Worm (Caenorhabditis elegans) whole organism, L1 larva: ENCODE results near the gene C16C10.8.
A peak's percentile ranks its signal among the peaks of the same experiment; 100 is the strongest.

Source experiments
- C04F5.9 ChIP-seq: sonication (generic microtip); optimal IDR thresholded peaks from 2 replicates; lab custom pipeline; 2016; ENCODE audit warnings: missing genetic modification characterization, missing compliant biosample characterization
- Y116A8C.19 ChIP-seq: sonication (generic microtip); optimal IDR thresholded peaks from 2 replicates; lab custom pipeline; 2016; ENCODE audit warnings: missing compliant biosample characterization, missing genetic modification characterization, borderline replicate concordance
- aly-2 ChIP-seq: fragments of 150-350 bp; optimal IDR thresholded peaks from 2 replicates; lab custom pipeline; 2014; ENCODE audit warnings: missing biosample characterization, missing genetic modification characterization
- ama-1 ChIP-seq: fragments of 150-350 bp; optimal IDR thresholded peaks from 2 replicates; lab custom pipeline; 2014
- blmp-1 ChIP-seq: fragments of 150-350 bp; optimal IDR thresholded peaks from 2 replicates; lab custom pipeline; 2014; ENCODE audit warnings: missing biosample characterization, missing genetic modification characterization
- ceh-63 ChIP-seq: fragments of 200-800 bp; sonication (Bioruptor generic); optimal IDR thresholded peaks from 2 replicates; lab custom pipeline; 2018; ENCODE audit warnings: mild to moderate bottlenecking, missing genetic modification characterization, missing compliant biosample characterization
- ceh-8 ChIP-seq: fragments of 200-800 bp; sonication (Bioruptor generic); optimal IDR thresholded peaks from 2 replicates; lab custom pipeline; 2018; ENCODE audit warnings: mild to moderate bottlenecking, missing genetic modification characterization, moderate library complexity, missing compliant biosample characterization
- dsc-1 ChIP-seq: sonication (generic microtip); optimal IDR thresholded peaks from 2 replicates; lab custom pipeline; 2016; ENCODE audit warnings: mild to moderate bottlenecking, missing genetic modification characterization, missing compliant biosample characterization
- efl-1 ChIP-seq, 4 experiments: fragments of 150-350 bp; optimal IDR thresholded peaks in 3 of 4; peaks in 1 of 4; 1 replicate in 1 of 4; 2 replicates in 3 of 4; lab custom pipeline; 2014; ENCODE audit warnings: missing biosample characterization in 2 of 4, missing genetic modification characterization in 2 of 4, missing genetic modification reagents in 2 of 4
- efl-3 ChIP-seq: fragments of 200-800 bp; sonication (Bioruptor generic); optimal IDR thresholded peaks from 2 replicates; lab custom pipeline; 2018; ENCODE audit warnings: mild to moderate bottlenecking, missing genetic modification characterization, missing compliant biosample characterization
- egl-27 ChIP-seq, 2 experiments: fragments of 150-350 bp in 1 of 2; sonication (generic microtip); optimal IDR thresholded peaks; 3 replicates each; lab custom pipeline; 2017 to 2018; ENCODE audit warnings: missing biosample characterization in 2 of 2, missing genetic modification characterization in 2 of 2, missing genetic modification reagents in 2 of 2
- elt-3 ChIP-seq, 6 experiments: fragments of 150-350 bp in 1 of 6; sonication (generic microtip); optimal IDR thresholded peaks; 2 replicates each; lab custom pipeline; 2017 to 2018; ENCODE audit warnings: missing biosample characterization in 6 of 6, missing genetic modification characterization in 6 of 6, inconsistent platforms in 1 of 6
- ets-5 ChIP-seq: fragments of 200-800 bp; sonication (Bioruptor generic); IDR thresholded peaks from 2 replicates; pipeline ENCODE4 v1.3.6; 2022; ENCODE audit warnings: missing genetic modification characterization, missing compliant biosample characterization
- fos-1 ChIP-seq: fragments of 150-350 bp; optimal IDR thresholded peaks from 2 replicates; lab custom pipeline; 2014; ENCODE audit warnings: missing biosample characterization, missing genetic modification characterization
- grh-1 ChIP-seq: fragments of 200-800 bp; sonication (Bioruptor generic); IDR thresholded peaks from 2 replicates; pipeline ENCODE4 v1.3.6; 2022; ENCODE audit warnings: missing genetic modification reagents, missing genetic modification characterization, missing compliant biosample characterization
- hlh-17 ChIP-seq: fragments of 200-800 bp; sonication (Bioruptor generic); optimal IDR thresholded peaks from 2 replicates; lab custom pipeline; 2018; ENCODE audit warnings: missing genetic modification characterization, mild to moderate bottlenecking, missing compliant biosample characterization, moderate library complexity, borderline replicate concordance
- hlh-4 ChIP-seq: sonication (generic microtip); optimal IDR thresholded peaks from 2 replicates; lab custom pipeline; 2016; ENCODE audit warnings: mild to moderate bottlenecking, missing genetic modification characterization, missing compliant biosample characterization
- hpl-2 ChIP-seq: fragments of 150-350 bp; optimal IDR thresholded peaks from 2 replicates; lab custom pipeline; 2014; ENCODE audit warnings: missing biosample characterization, missing genetic modification reagents, missing genetic modification characterization
- irx-1 ChIP-seq: sonication (generic microtip); optimal IDR thresholded peaks from 2 replicates; lab custom pipeline; 2016; ENCODE audit warnings: missing genetic modification characterization, missing compliant biosample characterization
- isw-1 ChIP-seq: fragments of 200-800 bp; sonication (Bioruptor generic); IDR thresholded peaks from 2 replicates; pipeline ENCODE4 v1.3.6; 2022; ENCODE audit warnings: missing genetic modification characterization, missing compliant biosample characterization
- jun-1 ChIP-seq: fragments of 150-350 bp; optimal IDR thresholded peaks from 2 replicates; lab custom pipeline; 2014; ENCODE audit warnings: missing biosample characterization, missing genetic modification reagents, missing genetic modification characterization
- lin-14 ChIP-seq: fragments of 200-800 bp; sonication (Bioruptor generic); optimal IDR thresholded peaks from 2 replicates; lab custom pipeline; 2018; ENCODE audit warnings: mild to moderate bottlenecking, missing genetic modification characterization, moderate library complexity, missing compliant biosample characterization
- lin-15B ChIP-seq: fragments of 150-350 bp; sonication (generic microtip); optimal IDR thresholded peaks from 3 replicates; lab custom pipeline; 2014; ENCODE audit warnings: missing biosample characterization, missing genetic modification characterization
- lin-39 ChIP-seq: fragments of 150-350 bp; optimal IDR thresholded peaks from 2 replicates; lab custom pipeline; 2014; ENCODE audit warnings: missing biosample characterization, missing genetic modification reagents, missing genetic modification characterization
- mdl-1 ChIP-seq, 2 experiments: fragments of 150-350 bp; optimal IDR thresholded peaks; 2 replicates each; lab custom pipeline; 2014 to 2017; ENCODE audit warnings: missing biosample characterization in 2 of 2, missing genetic modification characterization in 2 of 2, inconsistent platforms in 1 of 2
- mep-1 ChIP-seq: fragments of 150-350 bp; optimal IDR thresholded peaks from 2 replicates; lab custom pipeline; 2014; ENCODE audit warnings: missing biosample characterization, missing genetic modification characterization
- nhr-20 ChIP-seq: sonication (generic microtip); optimal IDR thresholded peaks from 2 replicates; lab custom pipeline; 2016; ENCODE audit warnings: mild to moderate bottlenecking, missing genetic modification characterization, missing compliant biosample characterization
- nhr-28 ChIP-seq: fragments of 150-350 bp; optimal IDR thresholded peaks from 2 replicates; lab custom pipeline; 2014; ENCODE audit warnings: missing biosample characterization, missing genetic modification characterization
- nhr-47 ChIP-seq: sonication (generic microtip); optimal IDR thresholded peaks from 2 replicates; lab custom pipeline; 2016; ENCODE audit warnings: mild to moderate bottlenecking, missing genetic modification characterization, moderate library complexity, missing compliant biosample characterization
- nhr-71 ChIP-seq: sonication (generic microtip); optimal IDR thresholded peaks from 2 replicates; lab custom pipeline; 2016; ENCODE audit warnings: mild to moderate bottlenecking, missing genetic modification characterization, moderate library complexity, missing compliant biosample characterization
- nhr-90 ChIP-seq: sonication (generic microtip); optimal IDR thresholded peaks from 2 replicates; lab custom pipeline; 2016; ENCODE audit warnings: mild to moderate bottlenecking, missing genetic modification characterization, missing compliant biosample characterization; ENCODE audit not compliant: poor library complexity
- pag-3 ChIP-seq: sonication (generic microtip); optimal IDR thresholded peaks from 2 replicates; lab custom pipeline; 2017; ENCODE audit warnings: missing genetic modification characterization, mild to moderate bottlenecking, missing compliant biosample characterization, antibody characterized with exemption, borderline replicate concordance; ENCODE audit not compliant: insufficient read depth
- snpc-4 ChIP-seq: fragments of 150-350 bp; optimal IDR thresholded peaks from 2 replicates; lab custom pipeline; 2014; ENCODE audit warnings: missing biosample characterization, missing genetic modification characterization
- snu-23 ChIP-seq: sonication (generic microtip); optimal IDR thresholded peaks from 2 replicates; lab custom pipeline; 2016; ENCODE audit warnings: missing genetic modification characterization, missing compliant biosample characterization
- sox-4 ChIP-seq: sonication (generic microtip); optimal IDR thresholded peaks from 2 replicates; lab custom pipeline; 2016; ENCODE audit warnings: missing genetic modification characterization, missing compliant biosample characterization
- sptf-1 ChIP-seq: fragments of 150-350 bp; optimal IDR thresholded peaks from 2 replicates; lab custom pipeline; 2014; ENCODE audit warnings: missing biosample characterization, missing genetic modification characterization
- swsn-7 ChIP-seq: sonication (generic microtip); optimal IDR thresholded peaks from 2 replicates; lab custom pipeline; 2016; ENCODE audit warnings: missing genetic modification characterization, missing compliant biosample characterization
- unc-130 ChIP-seq: fragments of 150-350 bp; optimal IDR thresholded peaks from 2 replicates; lab custom pipeline; 2017; ENCODE audit warnings: missing biosample characterization, missing genetic modification characterization, inconsistent platforms
- unc-86 ChIP-seq: sonication (generic microtip); optimal IDR thresholded peaks from 2 replicates; lab custom pipeline; 2016; ENCODE audit warnings: missing genetic modification characterization, missing compliant biosample characterization
- zag-1 ChIP-seq: fragments of 150-350 bp; optimal IDR thresholded peaks from 2 replicates; lab custom pipeline; 2014; ENCODE audit warnings: missing biosample characterization, missing genetic modification characterization
- zip-4 ChIP-seq: fragments of 200-800 bp; sonication (Bioruptor generic); optimal IDR thresholded peaks from 2 replicates; lab custom pipeline; 2018; ENCODE audit warnings: mild to moderate bottlenecking, missing genetic modification characterization, moderate library complexity, missing compliant biosample characterization
- ztf-4 ChIP-seq: fragments of 150-350 bp; optimal IDR thresholded peaks from 2 replicates; lab custom pipeline; 2014; ENCODE audit warnings: missing biosample characterization, missing genetic modification characterization

Gene C16C10.8

ce11 chrIII:4191091-4191638, 27.2 kb upstream of the C16C10.8 start, which contains the start of gene dnj-16 (continued):
- TF ChIP-seq efl-1 (optimal IDR thresholded peaks at IDR 0.05; lab: Kevin White, UChicago) (peak; percentile 24 to 41), efl-1 (GFP tag; optimal IDR thresholded peaks at IDR 0.05 in 1 of 2; lab: Kevin White, UChicago) (peak; percentile 15 to 86), ceh-8 (GFP tag; lab: Kevin White, UChicago) (peak; percentile 19), efl-3 (GFP tag; lab: Kevin White, UChicago) (no peak), unc-86 (tag; lab: Kevin White, UChicago) (no peak), dsc-1 (tag; lab: Kevin White, UChicago) (no peak), aly-2 (no peak), grh-1 (no peak), jun-1 (tag; lab: Kevin White, UChicago) (peak; percentile 18), ama-1 (no peak)

ce11 chrIII:4190241-4190640, 26.3 kb upstream of the C16C10.8 start, which contains the start of gene spp-28:
Gene spp-28, minus strand, starts transcription at chrIII:4190341.
- TF ChIP-seq sptf-1 (tag; lab: Kevin White, UChicago), result no peak
- no peak for TF ChIP-seq mdl-1 (tag; optimal IDR thresholded peaks at IDR 0.05; lab: Kevin White, UChicago)
- TF ChIP-seq hlh-17, result no peak
- TF ChIP-seq sox-4 (tag; lab: Kevin White, UChicago), result no peak
- TF ChIP-seq pag-3 (tag; lab: Kevin White, UChicago), result no peak

ce11 chrIII:4189602-4190001, 25.6 kb upstream of the C16C10.8 start:
- TF ChIP-seq elt-3 (tag; optimal IDR thresholded peaks at IDR 0.05; lab: Kevin White, UChicago) (peak in 2 of 6 experiments; percentile 50 to 70), swsn-7 (tag; lab: Kevin White, UChicago) (no peak), blmp-1 (peak; percentile 98), jun-1 (tag; lab: Kevin White, UChicago) (no peak), hlh-4 (tag; lab: Kevin White, UChicago) (no peak)

ce11 chrIII:4187845-4188244, 23.9 kb upstream of the C16C10.8 start, which contains the start of gene R74.2:
Gene R74.2, plus strand, starts transcription at chrIII:4188160.
- TF ChIP-seq isw-1 (GFP tag; lab: Robert Waterston, UW), result no peak
- TF ChIP-seq nhr-20 (tag; lab: Kevin White, UChicago), result no peak
- TF ChIP-seq ceh-8 (GFP tag; lab: Kevin White, UChicago), result no peak
- peak; percentile 98 for TF ChIP-seq blmp-1
- no peak for TF ChIP-seq hlh-17

- TF ChIP-seq mep-1 (tag; lab: Kevin White, UChicago), result no peak
- TF ChIP-seq nhr-71 (tag; lab: Kevin White, UChicago), result no peak
- TF ChIP-seq snu-23, result no peak
- no peak for TF ChIP-seq sptf-1 (tag; lab: Kevin White, UChicago)
- no peak for TF ChIP-seq ztf-4
- no peak for TF ChIP-seq zag-1
- TF ChIP-seq swsn-7 (tag; lab: Kevin White, UChicago), result no peak
- no peak for TF ChIP-seq lin-15B (tag; lab: Kevin White, UChicago)
- no peak for TF ChIP-seq unc-130 (tag; lab: Kevin White, UChicago)
- TF ChIP-seq ets-5 (GFP tag; lab: Robert Waterston, UW), result no peak
- TF ChIP-seq nhr-90, result no peak
- no peak for TF ChIP-seq ceh-63 (GFP tag; lab: Kevin White, UChicago)
- TF ChIP-seq nhr-47, result no peak
- no peak for TF ChIP-seq hpl-2 (GFP tag; lab: Kevin White, UChicago)
- TF ChIP-seq sox-4 (tag; lab: Kevin White, UChicago), result no peak
- no peak for TF ChIP-seq egl-27 (tag; optimal IDR thresholded peaks at IDR 0.05; lab: Kevin White, UChicago)
- no peak for TF ChIP-seq snpc-4 (tag; lab: Kevin White, UChicago)
- TF ChIP-seq Y116A8C.19 (tag; lab: Kevin White, UChicago), result no peak
- no peak for TF ChIP-seq C04F5.9 (tag; lab: Kevin White, UChicago)
- no peak for TF ChIP-seq aly-2
- no peak for TF ChIP-seq fos-1 (tag; lab: Kevin White, UChicago)
- TF ChIP-seq lin-39 (tag; lab: Kevin White, UChicago), result no peak
- no peak for TF ChIP-seq zip-4
- TF ChIP-seq irx-1 (tag; lab: Kevin White, UChicago), result no peak
- TF ChIP-seq dsc-1 (tag; lab: Kevin White, UChicago), result no peak
- no peak for TF ChIP-seq efl-3 (GFP tag; lab: Kevin White, UChicago)
- TF ChIP-seq nhr-28 (tag; lab: Kevin White, UChicago), result no peak
- no peak for TF ChIP-seq lin-14 (GFP tag; lab: Kevin White, UChicago)
- TF ChIP-seq blmp-1, result peak; percentile 32
Observed at ce11 chrIII:4186751-4187309, 22.9 kb upstream of the C16C10.8 start, which contains the start of gene lars-1. Gene lars-1, minus strand, starts transcription at chrIII:4186801.
